Worm (Caenorhabditis elegans): Measurements from ENCODE around the gene F13H10.6.

DNA sequence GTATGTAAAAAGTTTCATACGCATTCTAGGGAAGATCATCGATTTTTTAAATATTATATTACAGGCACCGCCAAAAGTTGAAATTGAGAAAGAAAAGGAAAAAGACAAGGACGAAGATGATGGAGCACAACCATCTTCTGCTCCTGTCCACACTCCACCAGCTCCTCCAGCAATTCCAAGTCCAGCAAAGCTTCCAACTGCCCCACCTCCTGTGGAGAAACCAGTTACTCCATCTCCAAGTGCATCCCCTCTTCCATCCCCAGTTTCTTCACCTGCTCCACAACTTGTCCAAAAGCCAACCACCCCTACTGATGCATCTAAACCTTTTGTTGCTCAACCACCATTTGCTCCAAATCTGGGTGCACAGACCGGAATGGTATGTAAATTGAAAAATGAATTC, 42.9 kb downstream of the F13H10.6 start:
- TF ChIP-seq flt-1 (GFP tag; IDR thresholded peaks at IDR 0.05): no peak
- no peak for TF ChIP-seq pes-1 (GFP tag; IDR thresholded peaks at IDR 0.05)
- TF ChIP-seq tra-4 (tag; optimal IDR thresholded peaks at IDR 0.05): no peak
- no peak for TF ChIP-seq B0310.2 (tag; optimal IDR thresholded peaks at IDR 0.05)
- TF ChIP-seq ama-1 (optimal IDR thresholded peaks at IDR 0.05): no peak
- no peak for TF ChIP-seq hmg-4 (GFP tag; optimal IDR thresholded peaks at IDR 0.05)
- no peak for TF ChIP-seq hnd-1 (tag; optimal IDR thresholded peaks at IDR 0.05)
- TF ChIP-seq aly-1 (tag; optimal IDR thresholded peaks at IDR 0.05): no peak
- no peak for TF ChIP-seq tbx-11 (GFP tag; IDR thresholded peaks at IDR 0.05)
- no peak for TF ChIP-seq scrt-1 (GFP tag; IDR thresholded peaks at IDR 0.05)
- no peak for TF ChIP-seq ets-7 (tag; optimal IDR thresholded peaks at IDR 0.05)
- TF ChIP-seq sea-1 (GFP tag; conservative IDR thresholded peaks at IDR 0.05): no peak
